Fruit fly (Drosophila melanogaster): Measurements from ENCODE around the gene hng3.

Gene hng3

dm6 chr3L:753568-754156 is 1.6 kb downstream of the hng3 start (continued):
- peak; percentile 7; the same call in 1 of the 2 replicates for TF ChIP-seq CG32532 (GFP tag; IDR thresholded peaks at IDR 0.05)
- no peak for TF ChIP-seq CG18619 (GFP tag; optimal IDR thresholded peaks at IDR 0.05)
- TF ChIP-seq Sin3A (optimal IDR thresholded peaks at IDR 0.05): no peak
- TF ChIP-seq Dip2 (GFP tag; IDR thresholded peaks at IDR 0.05): no peak
- TF ChIP-seq CG11456 (GFP tag; IDR thresholded peaks at IDR 0.05): 0 out of 3 replicates have a peak, but pooled peaks have one; percentile 17
- no peak for TF ChIP-seq Max (GFP tag; optimal IDR thresholded peaks at IDR 0.05)
- TF ChIP-seq vvl (GFP tag; IDR thresholded peaks at IDR 0.05): peak; percentile 38; the same call in 1 of the 2 replicates
- TF ChIP-seq CG8359 (GFP tag; optimal IDR thresholded peaks at IDR 0.05; ENCODE audit: borderline replicate concordance): no peak
- peak; percentile 13 for TF ChIP-seq nom (GFP tag; optimal IDR thresholded peaks at IDR 0.05)
- TF ChIP-seq dimm (GFP tag; IDR thresholded peaks at IDR 0.05): no peak
- TF ChIP-seq unpg (GFP tag; optimal IDR thresholded peaks at IDR 0.05): no peak
- no peak for TF ChIP-seq zf30C (GFP tag; optimal IDR thresholded peaks at IDR 0.05)
- no peak for TF ChIP-seq sd (tag; optimal IDR thresholded peaks at IDR 0.05)
- no peak for TF ChIP-seq YL-1 (GFP tag; optimal IDR thresholded peaks at IDR 0.05)
- no peak for TF ChIP-seq Eip74EF (GFP tag; optimal IDR thresholded peaks at IDR 0.05)
- no peak for TF ChIP-seq CG2202 (tag; optimal IDR thresholded peaks at IDR 0.05)
- TF ChIP-seq ase (GFP tag; IDR thresholded peaks at IDR 0.05): no peak
- 0 out of 2 replicates have a peak, but pooled peaks have one; percentile 9 for TF ChIP-seq Awh (GFP tag; IDR thresholded peaks at IDR 0.05)
- peak; percentile 17 for TF ChIP-seq CG3163 (GFP tag; optimal IDR thresholded peaks at IDR 0.05)
- no peak for TF ChIP-seq sens-2 (GFP tag; IDR thresholded peaks at IDR 0.05)
- TF ChIP-seq twi (tag; optimal IDR thresholded peaks at IDR 0.05): peak; percentile 55
- no peak for TF ChIP-seq ab (GFP tag; optimal IDR thresholded peaks at IDR 0.05)
- peak; percentile 40; the same call in 2 of the 3 replicates for TF ChIP-seq Dbx (GFP tag; IDR thresholded peaks at IDR 0.05)
- TF ChIP-seq NfI (GFP tag; optimal IDR thresholded peaks at IDR 0.05): no peak
- peak; percentile 70; the same call in 1 of the 3 replicates for TF ChIP-seq CG2199 (GFP tag; IDR thresholded peaks at IDR 0.05)
- peak; percentile 56; the same call in 1 of the 3 replicates for TF ChIP-seq sr (GFP tag; IDR thresholded peaks at IDR 0.05)
- TF ChIP-seq sna (GFP tag; IDR thresholded peaks at IDR 0.05; ENCODE audit: partially characterized antibody): no peak
- no peak for TF ChIP-seq CG7271 (tag; optimal IDR thresholded peaks at IDR 0.05)
- 0 out of 3 replicates have a peak, but pooled peaks have one; percentile 46 for TF ChIP-seq CG14860 (GFP tag; IDR thresholded peaks at IDR 0.05; ENCODE audit: partially characterized antibody)
- TF ChIP-seq fd64A (GFP tag; optimal IDR thresholded peaks at IDR 0.05): peak; percentile 3
- 0 out of 2 replicates have a peak, but pooled peaks have one; percentile 8 for TF ChIP-seq E2f1 (GFP tag; IDR thresholded peaks at IDR 0.05)
- no peak for TF ChIP-seq C15 (GFP tag; IDR thresholded peaks at IDR 0.05)
- TF ChIP-seq sc (optimal IDR thresholded peaks at IDR 0.05): no peak
- no peak for TF ChIP-seq sc (GFP tag; optimal IDR thresholded peaks at IDR 0.05)
- no peak for TF ChIP-seq dpn (GFP tag; optimal IDR thresholded peaks at IDR 0.05)
- TF ChIP-seq insv (GFP tag; optimal IDR thresholded peaks at IDR 0.05): no peak
- TF ChIP-seq CG6689 (GFP tag; IDR thresholded peaks at IDR 0.05): no peak
- no peak for TF ChIP-seq CG14441 (GFP tag; IDR thresholded peaks at IDR 0.05)
- 0 out of 2 replicates have a peak, but pooled peaks have one; percentile 37 for TF ChIP-seq CG32767 (GFP tag; IDR thresholded peaks at IDR 0.05)
- no peak for TF ChIP-seq CG18262 (tag; optimal IDR thresholded peaks at IDR 0.05)
- TF ChIP-seq bowl (GFP tag; IDR thresholded peaks at IDR 0.05): no peak
- peak; percentile 50; the same call in 1 of the 3 replicates for TF ChIP-seq ci (GFP tag; IDR thresholded peaks at IDR 0.05)
- 0 out of 2 replicates have a peak, but pooled peaks have one; percentile 25 for TF ChIP-seq Drgx (GFP tag; IDR thresholded peaks at IDR 0.05)
- no peak for TF ChIP-seq CG31388 (GFP tag; optimal IDR thresholded peaks at IDR 0.05)
- TF ChIP-seq crol (GFP tag; IDR thresholded peaks at IDR 0.05): 0 out of 2 replicates have a peak, but pooled peaks have one; percentile 28
- no peak for TF ChIP-seq ttk (GFP tag; IDR thresholded peaks at IDR 0.05)
- TF ChIP-seq peb (GFP tag; IDR thresholded peaks at IDR 0.05): no peak
- TF ChIP-seq croc (GFP tag; conservative IDR thresholded peaks at IDR 0.05): no peak
- 0 out of 3 replicates have a peak, but pooled peaks have one; percentile 22 for TF ChIP-seq H15 (GFP tag; IDR thresholded peaks at IDR 0.05)
- no peak for TF ChIP-seq crc (GFP tag; optimal IDR thresholded peaks at IDR 0.05)
- TF ChIP-seq CG9932 (GFP tag; IDR thresholded peaks at IDR 0.05): 0 out of 2 replicates have a peak, but pooled peaks have one; percentile 27

All from whole organism, embryonic.